Fruit fly (Drosophila melanogaster) whole organism, embryonic: ENCODE data around the gene CG13252.

Experiments
- Atf6 ChIP-seq: fragments of 200-800 bp; sonication (Bioruptor generic); IDR thresholded peaks from 2 replicates; pipeline ENCODE4 v1.3.6; 2022; ENCODE audit warnings: missing biosample characterization, missing genetic modification characterization
- BtbVII ChIP-seq: fragments of 200-800 bp; sonication (Bioruptor generic); optimal IDR thresholded peaks from 3 replicates; lab custom pipeline; 2017; ENCODE audit warnings: missing biosample characterization, mild to moderate bottlenecking, missing genetic modification characterization
- CG10209 ChIP-seq: fragments of 200-800 bp; sonication (Bioruptor generic); optimal IDR thresholded peaks from 3 replicates; lab custom pipeline; 2017; ENCODE audit warnings: missing biosample characterization, mild to moderate bottlenecking, missing genetic modification characterization, missing genetic modification reagents
- CG1024 ChIP-seq: fragments of 200-800 bp; sonication (Bioruptor generic); IDR thresholded peaks from 2 replicates; pipeline ENCODE4 v1.3.6; 2022; ENCODE audit warnings: missing biosample characterization, missing genetic modification characterization
- CG10565 ChIP-seq: fragments of 200-800 bp; sonication (Bioruptor generic); optimal IDR thresholded peaks from 3 replicates; lab custom pipeline; 2016; ENCODE audit warnings: missing biosample characterization, mild to moderate bottlenecking, missing genetic modification characterization
- CG11247 ChIP-seq: fragments of 200-800 bp; sonication (Bioruptor generic); IDR thresholded peaks from 2 replicates; pipeline ENCODE4 v1.3.6; 2022; ENCODE audit warnings: missing biosample characterization, missing genetic modification characterization
- CG12155 ChIP-seq: fragments of 200-800 bp; sonication (Bioruptor generic); optimal IDR thresholded peaks from 3 replicates; lab custom pipeline; 2016; ENCODE audit warnings: missing biosample characterization, missing genetic modification characterization
- CG1233 ChIP-seq: fragments of 200-800 bp; sonication (Bioruptor generic); optimal IDR thresholded peaks from 4 replicates; lab custom pipeline; 2018; ENCODE audit warnings: missing biosample characterization, mild to moderate bottlenecking, missing genetic modification characterization
- CG13296 ChIP-seq: fragments of 200-800 bp; sonication (Bioruptor generic); optimal IDR thresholded peaks from 3 replicates; lab custom pipeline; 2018; ENCODE audit warnings: missing biosample characterization, mild to moderate bottlenecking, missing genetic modification characterization
- CG16863 ChIP-seq: fragments of 200-800 bp; sonication (Bioruptor generic); optimal IDR thresholded peaks from 3 replicates; lab custom pipeline; 2016; ENCODE audit warnings: missing biosample characterization, missing genetic modification characterization
- CG18599 ChIP-seq: fragments of 200-800 bp; sonication (Bioruptor generic); optimal IDR thresholded peaks from 3 replicates; lab custom pipeline; 2017; ENCODE audit warnings: missing biosample characterization, missing genetic modification characterization, mild to moderate bottlenecking, moderate library complexity, missing genetic modification reagents
- CG2116 ChIP-seq: fragments of 200-800 bp; sonication (Bioruptor generic); optimal IDR thresholded peaks from 3 replicates; lab custom pipeline; 2018; ENCODE audit warnings: missing biosample characterization, mild to moderate bottlenecking, missing genetic modification characterization
- CG30431 ChIP-seq: fragments of 200-800 bp; sonication (Bioruptor generic); optimal IDR thresholded peaks from 2 replicates; lab custom pipeline; 2017; ENCODE audit warnings: missing biosample characterization, missing genetic modification characterization
- CG3065 ChIP-seq: fragments of 200-800 bp; sonication (Bioruptor generic); optimal IDR thresholded peaks from 2 replicates; lab custom pipeline; 2016; ENCODE audit warnings: missing biosample characterization, missing genetic modification characterization
- CG32767 ChIP-seq: fragments of 200-800 bp; sonication (Bioruptor generic); IDR thresholded peaks from 2 replicates; pipeline ENCODE4 v1.3.6; 2022; ENCODE audit warnings: missing biosample characterization, missing genetic modification characterization
- CG34422 ChIP-seq: fragments of 200-800 bp; sonication (Bioruptor generic); IDR thresholded peaks from 3 replicates; pipeline ENCODE4 v1.3.6; 2022; ENCODE audit warnings: missing biosample characterization, missing genetic modification characterization
- CG4328 ChIP-seq: fragments of 200-800 bp; sonication (Bioruptor generic); optimal IDR thresholded peaks from 3 replicates; lab custom pipeline; 2017; ENCODE audit warnings: missing biosample characterization, missing genetic modification reagents, missing genetic modification characterization
- CG7963 ChIP-seq: fragments of 200-800 bp; sonication (Bioruptor generic); IDR thresholded peaks from 3 replicates; pipeline ENCODE4 v1.3.6; 2022; ENCODE audit warnings: missing biosample characterization, missing genetic modification characterization; ENCODE audit not compliant: partially characterized antibody
- CG8089 ChIP-seq: fragments of 200-800 bp; sonication (Bioruptor generic); optimal IDR thresholded peaks from 3 replicates; lab custom pipeline; 2016; ENCODE audit warnings: missing biosample characterization, missing genetic modification characterization
- CG8478 ChIP-seq: fragments of >200 bp; optimal IDR thresholded peaks from 2 replicates; lab custom pipeline; 2018
- CG9817 ChIP-seq: fragments of 200-800 bp; sonication (Bioruptor generic); optimal IDR thresholded peaks from 2 replicates; lab custom pipeline; 2018; ENCODE audit warnings: missing biosample characterization, mild to moderate bottlenecking, missing genetic modification characterization, moderate library complexity
- CoRest ChIP-seq: fragments of 200-800 bp; sonication (Bioruptor generic); optimal IDR thresholded peaks from 3 replicates; lab custom pipeline; 2018; ENCODE audit warnings: missing biosample characterization, mild to moderate bottlenecking, missing genetic modification characterization, moderate library complexity
- Dbx ChIP-seq: fragments of 200-800 bp; sonication (Bioruptor generic); IDR thresholded peaks from 3 replicates; pipeline ENCODE4 v1.3.6; 2022; ENCODE audit warnings: missing biosample characterization, missing genetic modification characterization
- Drgx ChIP-seq: fragments of 200-800 bp; sonication (Bioruptor generic); IDR thresholded peaks from 2 replicates; pipeline ENCODE4 v1.3.6; 2022; ENCODE audit warnings: missing biosample characterization, missing genetic modification characterization
- Ets65A ChIP-seq: fragments of 200-800 bp; sonication (Bioruptor generic); peaks from one replicate; lab custom pipeline; 2016; ENCODE audit warnings: missing biosample characterization, missing genetic modification characterization
- HLH4C ChIP-seq: fragments of 200-800 bp; sonication (Bioruptor generic); IDR thresholded peaks from 3 replicates; pipeline ENCODE4 v1.3.6; 2022; ENCODE audit warnings: missing biosample characterization, missing genetic modification characterization; ENCODE audit not compliant: partially characterized antibody
- HLHmδ ChIP-seq: fragments of 200-800 bp; sonication (Bioruptor generic); optimal IDR thresholded peaks from 2 replicates; lab custom pipeline; 2018; ENCODE audit warnings: missing biosample characterization, mild to moderate bottlenecking, missing genetic modification characterization, moderate library complexity
- Hmx ChIP-seq: fragments of 200-800 bp; sonication (Bioruptor generic); optimal IDR thresholded peaks from 2 replicates; lab custom pipeline; 2016; ENCODE audit warnings: missing biosample characterization, missing genetic modification characterization
- Hr51 ChIP-seq, 2 experiments: fragments of 200-800 bp; sonication (Bioruptor generic); optimal IDR thresholded peaks; 2 replicates in 1 of 2; 3 replicates in 1 of 2; lab custom pipeline; 2016 to 2018; ENCODE audit warnings: missing biosample characterization in 2 of 2, missing genetic modification characterization in 2 of 2, mild to moderate bottlenecking in 1 of 2, moderate library complexity in 1 of 2
- Hsf ChIP-seq: fragments of 200-800 bp; sonication (Bioruptor generic); optimal IDR thresholded peaks from 3 replicates; lab custom pipeline; 2016; ENCODE audit warnings: missing biosample characterization, missing genetic modification characterization
- MTF-1 ChIP-seq: fragments of 200-800 bp; sonication (Bioruptor generic); optimal IDR thresholded peaks from 2 replicates; lab custom pipeline; 2018; ENCODE audit warnings: missing biosample characterization, mild to moderate bottlenecking, missing genetic modification characterization, borderline replicate concordance
- Oli ChIP-seq: fragments of 200-800 bp; sonication (Bioruptor generic); optimal IDR thresholded peaks from 2 replicates; lab custom pipeline; 2018; ENCODE audit warnings: missing biosample characterization, mild to moderate bottlenecking, missing genetic modification characterization, moderate library complexity
- Scr ChIP-seq: fragments of 200-800 bp; sonication (Bioruptor generic); IDR thresholded peaks from 2 replicates; pipeline ENCODE4 v1.3.6; 2022; ENCODE audit warnings: missing biosample characterization, missing genetic modification characterization; ENCODE audit not compliant: partially characterized antibody
- ase ChIP-seq: fragments of 200-800 bp; sonication (Bioruptor generic); IDR thresholded peaks from 3 replicates; pipeline ENCODE4 v1.3.6; 2022; ENCODE audit warnings: missing biosample characterization, missing genetic modification characterization
- cad ChIP-seq: fragments of >200 bp; optimal IDR thresholded peaks from 2 replicates; lab custom pipeline; 2017; ENCODE audit warnings: missing biosample characterization, missing genetic modification characterization
- chif ChIP-seq, 2 experiments: fragments of 200-800 bp; sonication (Bioruptor generic); optimal IDR thresholded peaks; 3 replicates each; lab custom pipeline; 2016; ENCODE audit warnings: missing biosample characterization in 2 of 2, missing genetic modification characterization in 2 of 2
- chm ChIP-seq: fragments of 200-800 bp; sonication (Bioruptor generic); IDR thresholded peaks from 2 replicates; pipeline ENCODE4 v1.3.6; 2022; ENCODE audit warnings: missing biosample characterization, missing genetic modification characterization
- da ChIP-seq: fragments of 200-800 bp; sonication (Bioruptor generic); optimal IDR thresholded peaks from 2 replicates; lab custom pipeline; 2016; ENCODE audit warnings: missing biosample characterization, missing genetic modification characterization
- dmrt11E ChIP-seq: fragments of 200-800 bp; sonication (Bioruptor generic); optimal IDR thresholded peaks from 3 replicates; lab custom pipeline; 2018; ENCODE audit warnings: missing biosample characterization, mild to moderate bottlenecking, missing genetic modification characterization, moderate library complexity
- gsb ChIP-seq: fragments of 200-800 bp; sonication (Bioruptor generic); IDR thresholded peaks from 2 replicates; pipeline ENCODE4 v1.3.6; 2022; ENCODE audit warnings: missing biosample characterization, missing genetic modification characterization
- kay ChIP-seq: fragments of 200-800 bp; sonication (Bioruptor generic); optimal IDR thresholded peaks from 2 replicates; lab custom pipeline; 2016; ENCODE audit warnings: missing biosample characterization, missing genetic modification characterization
- klu ChIP-seq: fragments of 200-800 bp; sonication (Bioruptor generic); IDR thresholded peaks from 2 replicates; pipeline ENCODE4 v1.3.6; 2022; ENCODE audit warnings: missing biosample characterization, missing genetic modification characterization
- sug ChIP-seq: fragments of 200-800 bp; optimal IDR thresholded peaks from 2 replicates; lab custom pipeline; 2019; ENCODE audit warnings: missing biosample characterization, mild to moderate bottlenecking, missing genetic modification characterization, moderate library complexity
- tgo ChIP-seq: fragments of 200-800 bp; sonication (Bioruptor generic); IDR thresholded peaks from 3 replicates; pipeline ENCODE4 v1.3.6; 2022; ENCODE audit warnings: missing biosample characterization, missing genetic modification characterization
- tin ChIP-seq: fragments of 200-800 bp; sonication (Bioruptor generic); optimal IDR thresholded peaks from 3 replicates; lab custom pipeline; 2016; ENCODE audit warnings: missing biosample characterization, missing genetic modification characterization
- trem ChIP-seq: fragments of 200-800 bp; optimal IDR thresholded peaks from 3 replicates; lab custom pipeline; 2019; ENCODE audit warnings: missing biosample characterization, mild to moderate bottlenecking, missing genetic modification characterization, moderate library complexity
- ttk ChIP-seq: fragments of 200-800 bp; sonication (Bioruptor generic); IDR thresholded peaks from 2 replicates; pipeline ENCODE4 v2.1.2; 2022; ENCODE audit warnings: missing biosample characterization, missing genetic modification characterization
- tx ChIP-seq: fragments of 200-800 bp; sonication (Bioruptor generic); optimal IDR thresholded peaks from 2 replicates; lab custom pipeline; 2016; ENCODE audit warnings: missing biosample characterization, missing genetic modification characterization
- unc-4 ChIP-seq: fragments of 200-800 bp; sonication (Bioruptor generic); IDR thresholded peaks from 2 replicates; pipeline ENCODE4 v1.3.6; 2022; ENCODE audit warnings: missing biosample characterization, missing genetic modification characterization; ENCODE audit not compliant: partially characterized antibody

Gene CG13252

DNA sequence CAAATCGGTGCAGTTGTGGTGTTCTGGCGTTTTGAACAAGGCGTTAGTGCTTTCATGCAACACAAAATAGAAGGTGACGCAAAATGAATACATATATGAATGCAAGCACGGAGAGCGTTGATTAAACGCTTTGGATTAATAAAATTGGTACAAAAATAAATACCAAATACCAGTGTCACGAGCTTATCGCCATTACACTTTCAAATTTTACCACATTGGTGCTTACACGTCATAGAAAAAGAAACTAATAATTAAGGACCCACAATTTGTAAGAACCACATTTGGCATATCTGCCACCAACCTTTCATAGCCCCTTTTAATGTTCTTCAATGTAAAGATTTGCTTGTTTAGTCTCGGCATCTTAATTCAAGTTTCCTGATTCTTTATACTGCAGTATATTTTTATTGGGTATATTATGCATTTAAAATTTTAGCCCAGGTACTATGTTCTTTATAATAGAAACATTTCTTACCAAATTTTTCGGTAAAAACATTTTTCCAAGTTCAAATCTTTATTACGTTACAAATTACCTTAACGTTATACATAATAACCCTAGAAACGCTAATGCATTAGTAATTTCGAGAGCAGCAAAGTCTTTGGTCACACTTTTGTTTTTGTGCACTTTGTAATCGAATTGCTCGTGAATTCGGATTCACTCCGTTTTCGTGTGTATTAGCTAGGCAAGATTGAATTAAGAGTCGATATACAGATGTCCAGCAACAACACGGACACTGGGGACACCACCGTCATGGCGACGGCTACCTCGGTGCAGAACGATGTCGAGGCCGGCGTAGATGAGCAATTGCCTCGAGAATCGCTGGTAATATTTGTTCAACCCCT is 48.1 kb downstream of the CG13252 start, which contains the start of the genes Pex16 and Pex14 (continued):
- TF ChIP-seq CG8089 (GFP tag; lab: Kevin White, UChicago) (peak; percentile 81), Hsf (GFP tag; lab: Kevin White, UChicago) (peak; percentile 82), CG34422 (GFP tag; lab: Robert Waterston, UW) (peak; percentile 66), CG7963 (GFP tag; lab: Robert Waterston, UW) (no peak), ttk (GFP tag; lab: Robert Waterston, UW) (peak; percentile 73), tin (GFP tag; lab: Kevin White, UChicago) (peak; percentile 78), CG2116 (GFP tag; lab: Kevin White, UChicago) (peak; percentile 47), Dbx (peak; percentile 65; the same call in 2 of the 3 replicates), CG3065 (GFP tag; lab: Kevin White, UChicago) (no peak), Oli (tag; lab: Kevin White, UChicago) (peak; percentile 59), cad (GFP tag; lab: Kevin White, UChicago) (no peak), da (GFP tag; lab: Kevin White, UChicago) (peak; percentile 42), CG10209 (GFP tag; lab: Kevin White, UChicago) (peak; percentile 58), CG9817 (tag; lab: Kevin White, UChicago) (peak; percentile 76), Scr (GFP tag; lab: Robert Waterston, UW) (no peak), BtbVII (GFP tag; lab: Kevin White, UChicago) (no peak), dmrt11E (tag; lab: Kevin White, UChicago) (peak; percentile 60), Drgx (GFP tag; lab: Robert Waterston, UW) (peak; percentile 57), gsb (GFP tag; lab: Robert Waterston, UW) (no peak), CG13296 (GFP tag; lab: Kevin White, UChicago) (peak; percentile 45), sug (peak; percentile 53), tgo (GFP tag; lab: Robert Waterston, UW) (peak; percentile 73), CG12155 (peak; percentile 74), CG10565 (GFP tag; lab: Kevin White, UChicago) (no peak), klu (GFP tag; lab: Robert Waterston, UW) (peak; percentile 71), HLH4C (GFP tag; lab: Robert Waterston, UW) (no peak), chif (GFP tag; optimal IDR thresholded peaks at IDR 0.05; lab: Kevin White, UChicago) (peak; percentile 48 to 84), unc-4 (GFP tag; lab: Robert Waterston, UW) (0 out of 2 replicates have a peak, but pooled peaks have one; percentile 13), CG16863 (GFP tag; lab: Kevin White, UChicago) (peak; percentile 76), Hmx (GFP tag; lab: Kevin White, UChicago) (no peak), ase (GFP tag; lab: Robert Waterston, UW) (peak; percentile 69; the same call in 2 of the 3 replicates), CG1233 (GFP tag; lab: Kevin White, UChicago) (peak; percentile 57), MTF-1 (GFP tag; lab: Kevin White, UChicago) (no peak), kay (GFP tag; lab: Kevin White, UChicago) (peak; percentile 49), CG1024 (peak; percentile 46; the same call in 1 of the 2 replicates), CG8478 (lab: Kevin White, UChicago) (no peak), CG32767 (GFP tag; lab: Robert Waterston, UW) (0 out of 2 replicates have a peak, but pooled peaks have one; percentile 44), CG30431 (peak; percentile 71), CG18599 (peak; percentile 46), chm (GFP tag; lab: Robert Waterston, UW) (peak; percentile 62), Atf6 (GFP tag; lab: Robert Waterston, UW) (peak; percentile 60; the same call in 1 of the 2 replicates), CG11247 (peak; percentile 73), Hr51 (GFP tag; optimal IDR thresholded peaks at IDR 0.05; lab: Kevin White, UChicago) (peak in 1 of 2 experiments; percentile 70), Ets65A (GFP tag; lab: Kevin White, UChicago) (peak; percentile 97), HLHmδ (GFP tag; lab: Kevin White, UChicago) (no peak), tx (GFP tag; lab: Kevin White, UChicago) (peak; percentile 73), CoRest (tag; lab: Kevin White, UChicago) (peak; percentile 79), CG4328 (GFP tag; lab: Kevin White, UChicago) (peak; percentile 47), trem (tag; lab: Kevin White, UChicago) (peak; percentile 15)
